Worm (Caenorhabditis elegans) whole organism, L4 larva: ENCODE measurements around the gene K01G5.10.

ENCODE experiments used
- ces-1 ChIP-seq: fragments of 150-350 bp; sonication (generic microtip); optimal IDR thresholded peaks from 4 replicates; lab custom pipeline; 2014; ENCODE audit warnings: missing biosample characterization, missing genetic modification reagents, missing genetic modification characterization
- fkh-10 ChIP-seq: fragments of 150-350 bp; optimal IDR thresholded peaks from 2 replicates; lab custom pipeline; 2014; ENCODE audit warnings: missing biosample characterization, missing genetic modification reagents, missing genetic modification characterization
- lin-38 ChIP-seq: fragments of 200-800 bp; sonication (Bioruptor generic); IDR thresholded peaks from 2 replicates; pipeline ENCODE4 v1.3.6; 2022; ENCODE audit warnings: missing genetic modification reagents, missing genetic modification characterization, missing compliant biosample characterization
- lin-39 ChIP-seq: fragments of 150-350 bp; optimal IDR thresholded peaks from 2 replicates; lab custom pipeline; 2014; ENCODE audit warnings: missing biosample characterization, missing genetic modification reagents, missing genetic modification characterization
- nhr-11 ChIP-seq: fragments of 150-350 bp; optimal IDR thresholded peaks from 2 replicates; lab custom pipeline; 2014; ENCODE audit warnings: missing biosample characterization, missing genetic modification characterization
- nhr-25 ChIP-seq: sonication (generic microtip); optimal IDR thresholded peaks from 2 replicates; lab custom pipeline; 2017; ENCODE audit warnings: missing genetic modification characterization, mild to moderate bottlenecking, missing compliant biosample characterization, antibody characterized with exemption, moderate library complexity, borderline replicate concordance; ENCODE audit not compliant: insufficient read depth
- pha-4 ChIP-seq, 2 experiments: fragments of 150-350 bp in 1 of 2; fragments of 200-800 bp in 1 of 2; sonication (Bioruptor generic) in 1 of 2; IDR thresholded peaks in 1 of 2; optimal IDR thresholded peaks in 1 of 2; 2 replicates each; pipeline versions ENCODE4 v1.3.6 to Lab custom; 2014 to 2022; ENCODE audit warnings: missing genetic modification characterization in 2 of 2, missing genetic modification reagents in 2 of 2, missing biosample characterization in 1 of 2, missing compliant biosample characterization in 1 of 2
- set-16 ChIP-seq: fragments of 200-800 bp; sonication (Bioruptor generic); IDR thresholded peaks from 2 replicates; pipeline ENCODE4 v1.3.6; 2022; ENCODE audit warnings: missing genetic modification reagents, missing genetic modification characterization, missing compliant biosample characterization
- unc-130 ChIP-seq: sonication (generic microtip); optimal IDR thresholded peaks from 2 replicates; lab custom pipeline; 2016; ENCODE audit warnings: missing genetic modification reagents, missing genetic modification characterization, missing compliant biosample characterization
- ztf-11 ChIP-seq: fragments of 150-350 bp; optimal IDR thresholded peaks from 2 replicates; lab custom pipeline; 2014; ENCODE audit warnings: missing biosample characterization, missing genetic modification characterization

DNA sequence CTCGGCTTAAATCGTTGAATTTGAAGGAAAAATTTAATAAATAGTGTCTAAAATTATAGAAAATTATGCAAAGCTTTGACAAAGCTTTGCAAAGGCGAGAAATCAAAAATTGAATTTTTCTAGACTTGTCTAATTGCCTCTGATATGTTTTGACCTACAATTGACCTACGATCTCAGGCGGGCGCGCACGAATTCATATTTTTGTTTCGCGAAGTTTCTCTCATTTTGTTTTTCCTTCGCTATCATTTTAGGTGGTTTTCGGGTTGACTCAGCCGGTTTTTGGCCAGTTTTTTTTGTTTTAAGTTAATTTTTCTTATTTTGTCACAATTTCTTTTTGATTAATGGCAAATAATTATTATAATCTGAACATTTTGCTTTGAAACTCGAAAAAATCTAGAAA lies 48.9 kb upstream of the K01G5.10 start:
- TF ChIP-seq lin-38 (GFP tag; lab: Robert Waterston, UW) = peak; percentile 63
- no peak for TF ChIP-seq lin-39 (tag; lab: Kevin White, UChicago)
- no peak for TF ChIP-seq nhr-11 (tag; lab: Kevin White, UChicago)
- no peak for TF ChIP-seq fkh-10
- TF ChIP-seq pha-4 (GFP tag; IDR thresholded peaks at IDR 0.05; lab: Robert Waterston, UW) = no peak
- no peak for TF ChIP-seq pha-4 (tag; optimal IDR thresholded peaks at IDR 0.05; lab: Kevin White, UChicago)
- TF ChIP-seq unc-130 (GFP tag; lab: Kevin White, UChicago) = peak; percentile 70
- TF ChIP-seq ztf-11 (tag; lab: Kevin White, UChicago) = no peak
- TF ChIP-seq set-16 (GFP tag; lab: Robert Waterston, UW) = no peak
- no peak for TF ChIP-seq ces-1 (GFP tag; lab: Kevin White, UChicago)
- no peak for TF ChIP-seq nhr-25
